Fruit fly (Drosophila melanogaster) whole organism, prepupa: ENCODE measurements around the gene CG33325.

Experiments used
- Blimp-1 ChIP-seq: fragments of 200-800 bp; sonication (Bioruptor generic); optimal IDR thresholded peaks from 3 replicates; lab custom pipeline; 2017; ENCODE audit warnings: missing biosample characterization, missing genetic modification characterization, mild to moderate bottlenecking, moderate library complexity, missing genetic modification reagents
- CG10631 ChIP-seq: fragments of 200-800 bp; sonication (Bioruptor generic); optimal IDR thresholded peaks from 2 replicates; lab custom pipeline; 2016; ENCODE audit warnings: missing biosample characterization, missing genetic modification characterization
- CG10669 ChIP-seq: fragments of 200-800 bp; sonication (Bioruptor generic); optimal IDR thresholded peaks from 3 replicates; lab custom pipeline; 2018; ENCODE audit warnings: missing biosample characterization, mild to moderate bottlenecking, missing genetic modification characterization, moderate library complexity
- CG11762 ChIP-seq: fragments of 200-800 bp; sonication (Bioruptor generic); optimal IDR thresholded peaks from 3 replicates; lab custom pipeline; 2016; ENCODE audit warnings: missing biosample characterization, missing genetic modification characterization; ENCODE audit not compliant: insufficient read depth
- CG11902 ChIP-seq: fragments of 200-800 bp; sonication (Bioruptor generic); optimal IDR thresholded peaks from 3 replicates; lab custom pipeline; 2016; ENCODE audit warnings: missing biosample characterization, missing genetic modification characterization
- CG15336 ChIP-seq: fragments of 200-800 bp; sonication (Bioruptor generic); IDR thresholded peaks from 2 replicates; pipeline ENCODE4 v1.3.6; 2022; ENCODE audit warnings: missing biosample characterization, missing genetic modification characterization
- CG1621 ChIP-seq: fragments of 200-800 bp; sonication (Bioruptor generic); optimal IDR thresholded peaks from 3 replicates; lab custom pipeline; 2018; ENCODE audit warnings: missing biosample characterization, mild to moderate bottlenecking, missing genetic modification characterization
- CG16779 ChIP-seq: fragments of 200-800 bp; sonication (Bioruptor generic); optimal IDR thresholded peaks from 3 replicates; lab custom pipeline; 2017; ENCODE audit warnings: missing biosample characterization, mild to moderate bottlenecking, missing genetic modification characterization
- CG31627 ChIP-seq: fragments of 200-800 bp; sonication (Bioruptor generic); optimal IDR thresholded peaks from 3 replicates; lab custom pipeline; 2016; ENCODE audit warnings: missing biosample characterization, missing genetic modification characterization
- CG32006 ChIP-seq: fragments of 200-800 bp; sonication (Bioruptor generic); optimal IDR thresholded peaks from 3 replicates; lab custom pipeline; 2017; ENCODE audit warnings: missing biosample characterization, mild to moderate bottlenecking, missing genetic modification characterization
- CG34406 ChIP-seq: fragments of 200-800 bp; sonication (Bioruptor generic); optimal IDR thresholded peaks from 3 replicates; lab custom pipeline; 2016; ENCODE audit warnings: missing biosample characterization, missing genetic modification characterization
- CG4318 ChIP-seq: fragments of 200-800 bp; sonication (Bioruptor generic); optimal IDR thresholded peaks from 3 replicates; lab custom pipeline; 2017; ENCODE audit warnings: missing biosample characterization, mild to moderate bottlenecking, missing genetic modification characterization
- CG6163 ChIP-seq: fragments of 200-800 bp; sonication (Bioruptor generic); IDR thresholded peaks from 3 replicates; pipeline ENCODE4 v1.3.6; 2022; ENCODE audit warnings: missing biosample characterization, missing genetic modification characterization
- CG6792 ChIP-seq: fragments of 200-800 bp; sonication (Bioruptor generic); optimal IDR thresholded peaks from 3 replicates; lab custom pipeline; 2016; ENCODE audit warnings: missing biosample characterization, missing genetic modification characterization
- CG6808 ChIP-seq: fragments of 200-800 bp; sonication (Bioruptor generic); optimal IDR thresholded peaks from 3 replicates; lab custom pipeline; 2017; ENCODE audit warnings: missing biosample characterization, missing genetic modification characterization, mild to moderate bottlenecking, moderate library complexity, missing genetic modification reagents
- CG6854 ChIP-seq: fragments of 200-800 bp; sonication (Bioruptor generic); optimal IDR thresholded peaks from 2 replicates; lab custom pipeline; 2017; ENCODE audit warnings: missing biosample characterization, mild to moderate bottlenecking, missing genetic modification characterization
- CG7368 ChIP-seq: fragments of 200-800 bp; sonication (Bioruptor generic); optimal IDR thresholded peaks from 3 replicates; lab custom pipeline; 2016; ENCODE audit warnings: missing biosample characterization, missing genetic modification characterization
- CG8119 ChIP-seq: fragments of 200-800 bp; sonication (Bioruptor generic); IDR thresholded peaks from 3 replicates; pipeline ENCODE4 v1.3.6; 2022; ENCODE audit warnings: missing biosample characterization, missing genetic modification characterization
- CG9139 ChIP-seq: fragments of 200-800 bp; sonication (Bioruptor generic); optimal IDR thresholded peaks from 3 replicates; lab custom pipeline; 2017; ENCODE audit warnings: missing biosample characterization, mild to moderate bottlenecking, missing genetic modification characterization
- Eip75B ChIP-seq: fragments of 200-800 bp; sonication (Bioruptor generic); optimal IDR thresholded peaks from 3 replicates; lab custom pipeline; 2016; ENCODE audit warnings: missing biosample characterization, missing genetic modification characterization
- Eip78C ChIP-seq: fragments of 200-800 bp; sonication (Bioruptor generic); peaks from one replicate; lab custom pipeline; 2016; ENCODE audit warnings: missing biosample characterization, missing genetic modification characterization
- Ets21C ChIP-seq: fragments of 200-800 bp; sonication (Bioruptor generic); optimal IDR thresholded peaks from 3 replicates; lab custom pipeline; 2016; ENCODE audit warnings: missing biosample characterization, missing genetic modification characterization
- Ets96B ChIP-seq: fragments of 200-800 bp; optimal IDR thresholded peaks from 2 replicates; lab custom pipeline; 2019; ENCODE audit warnings: missing biosample characterization, mild to moderate bottlenecking, missing genetic modification characterization, moderate library complexity
- Gug ChIP-seq: fragments of 200-800 bp; sonication (Bioruptor generic); IDR thresholded peaks from 2 replicates; pipeline ENCODE4 v1.3.6; 2022; ENCODE audit warnings: missing biosample characterization, missing genetic modification characterization
- Hr38 ChIP-seq: sonication (Bioruptor generic); optimal IDR thresholded peaks from 2 replicates; lab custom pipeline; 2016; ENCODE audit warnings: missing biosample characterization, missing genetic modification characterization
- Hr39 ChIP-seq: fragments of 200-800 bp; sonication (Bioruptor generic); optimal IDR thresholded peaks from 2 replicates; lab custom pipeline; 2016; ENCODE audit warnings: missing biosample characterization, missing genetic modification characterization
- Hr4 ChIP-seq: fragments of 200-800 bp; sonication (Bioruptor generic); optimal IDR thresholded peaks from 3 replicates; lab custom pipeline; 2016; ENCODE audit warnings: missing biosample characterization, missing genetic modification characterization
- Lpt ChIP-seq: fragments of 200-800 bp; sonication (Bioruptor generic); optimal IDR thresholded peaks from 3 replicates; lab custom pipeline; 2016; ENCODE audit warnings: missing biosample characterization, missing genetic modification characterization
- Met ChIP-seq: fragments of 200-800 bp; sonication (Bioruptor generic); optimal IDR thresholded peaks from 3 replicates; lab custom pipeline; 2016; ENCODE audit warnings: missing biosample characterization, missing genetic modification characterization
- OdsH ChIP-seq: fragments of 200-800 bp; sonication (Bioruptor generic); optimal IDR thresholded peaks from 3 replicates; lab custom pipeline; 2016; ENCODE audit warnings: missing biosample characterization, missing genetic modification characterization
- Smox ChIP-seq: fragments of 200-800 bp; sonication (Bioruptor generic); optimal IDR thresholded peaks from 3 replicates; lab custom pipeline; 2016; ENCODE audit warnings: missing biosample characterization, missing genetic modification characterization
- Sox102F ChIP-seq: fragments of 200-800 bp; sonication (Bioruptor generic); optimal IDR thresholded peaks from 2 replicates; lab custom pipeline; 2016; ENCODE audit warnings: missing biosample characterization, mild to moderate bottlenecking, missing genetic modification characterization
- Sox14 ChIP-seq: fragments of 200-800 bp; sonication (Bioruptor generic); optimal IDR thresholded peaks from 3 replicates; lab custom pipeline; 2016; ENCODE audit warnings: missing biosample characterization, missing genetic modification characterization
- achi ChIP-seq: fragments of 200-800 bp; sonication (Bioruptor generic); optimal IDR thresholded peaks from 3 replicates; lab custom pipeline; 2016; ENCODE audit warnings: missing biosample characterization, missing genetic modification characterization
- cyc ChIP-seq: fragments of 200-800 bp; sonication (Bioruptor generic); optimal IDR thresholded peaks from 3 replicates; lab custom pipeline; 2016; ENCODE audit warnings: missing biosample characterization, missing genetic modification characterization
- dac ChIP-seq: fragments of 200-800 bp; sonication (Bioruptor generic); optimal IDR thresholded peaks from 2 replicates; lab custom pipeline; 2017; ENCODE audit warnings: missing biosample characterization, mild to moderate bottlenecking, missing genetic modification characterization
- dsx ChIP-seq: fragments of 200-800 bp; optimal IDR thresholded peaks from 3 replicates; lab custom pipeline; 2019; ENCODE audit warnings: missing biosample characterization, mild to moderate bottlenecking, missing genetic modification characterization, moderate library complexity; ENCODE audit not compliant: poor library complexity, severe bottlenecking
- eg ChIP-seq: fragments of 200-800 bp; sonication (Bioruptor generic); IDR thresholded peaks from 3 replicates; pipeline ENCODE4 v1.3.6; 2022; ENCODE audit warnings: missing biosample characterization, missing genetic modification characterization
- esn ChIP-seq: fragments of 200-800 bp; sonication (Bioruptor generic); optimal IDR thresholded peaks from 2 replicates; lab custom pipeline; 2016; ENCODE audit warnings: missing biosample characterization, mild to moderate bottlenecking, missing genetic modification characterization, moderate library complexity
- fd85E ChIP-seq: fragments of 200-800 bp; sonication (Bioruptor generic); optimal IDR thresholded peaks from 3 replicates; lab custom pipeline; 2016; ENCODE audit warnings: missing biosample characterization, missing genetic modification characterization
- fkh ChIP-seq: fragments of 200-800 bp; sonication (Bioruptor generic); optimal IDR thresholded peaks from 3 replicates; lab custom pipeline; 2017; ENCODE audit warnings: missing biosample characterization, mild to moderate bottlenecking, missing genetic modification characterization, moderate library complexity
- lz ChIP-seq: fragments of 200-800 bp; sonication (Bioruptor generic); optimal IDR thresholded peaks from 3 replicates; lab custom pipeline; 2016; ENCODE audit warnings: missing biosample characterization, missing genetic modification characterization
- net ChIP-seq: fragments of 200-800 bp; sonication (Bioruptor generic); optimal IDR thresholded peaks from 3 replicates; lab custom pipeline; 2016; ENCODE audit warnings: missing biosample characterization, missing genetic modification characterization
- pdm3 ChIP-seq: fragments of 200-800 bp; sonication (Bioruptor generic); optimal IDR thresholded peaks from 3 replicates; lab custom pipeline; 2016; ENCODE audit warnings: missing biosample characterization, missing genetic modification characterization
- salr ChIP-seq, 2 experiments: fragments of 200-800 bp; sonication (Bioruptor generic); optimal IDR thresholded peaks; 3 replicates each; lab custom pipeline; 2016 to 2018; ENCODE audit warnings: missing biosample characterization in 2 of 2, missing genetic modification characterization in 2 of 2, mild to moderate bottlenecking in 1 of 2
- spab ChIP-seq: fragments of 200-800 bp; sonication (Bioruptor generic); optimal IDR thresholded peaks from 2 replicates; lab custom pipeline; 2017; ENCODE audit warnings: missing biosample characterization, mild to moderate bottlenecking, missing genetic modification characterization, missing genetic modification reagents
- ss ChIP-seq, 2 experiments: fragments of 200-800 bp; sonication (Bioruptor generic); optimal IDR thresholded peaks; 2 replicates in 1 of 2; 3 replicates in 1 of 2; lab custom pipeline; 2017 to 2018; ENCODE audit warnings: mild to moderate bottlenecking in 2 of 2, missing biosample characterization in 2 of 2, missing genetic modification characterization in 2 of 2, moderate library complexity in 1 of 2
- svp ChIP-seq: fragments of 200-800 bp; sonication (Bioruptor generic); peaks from one replicate; lab custom pipeline; 2016; ENCODE audit warnings: missing biosample characterization, missing genetic modification characterization
- topi ChIP-seq: fragments of 200-800 bp; sonication (Bioruptor generic); optimal IDR thresholded peaks from 3 replicates; lab custom pipeline; 2016; ENCODE audit warnings: missing biosample characterization, missing genetic modification characterization

CG33325 gene

DNA sequence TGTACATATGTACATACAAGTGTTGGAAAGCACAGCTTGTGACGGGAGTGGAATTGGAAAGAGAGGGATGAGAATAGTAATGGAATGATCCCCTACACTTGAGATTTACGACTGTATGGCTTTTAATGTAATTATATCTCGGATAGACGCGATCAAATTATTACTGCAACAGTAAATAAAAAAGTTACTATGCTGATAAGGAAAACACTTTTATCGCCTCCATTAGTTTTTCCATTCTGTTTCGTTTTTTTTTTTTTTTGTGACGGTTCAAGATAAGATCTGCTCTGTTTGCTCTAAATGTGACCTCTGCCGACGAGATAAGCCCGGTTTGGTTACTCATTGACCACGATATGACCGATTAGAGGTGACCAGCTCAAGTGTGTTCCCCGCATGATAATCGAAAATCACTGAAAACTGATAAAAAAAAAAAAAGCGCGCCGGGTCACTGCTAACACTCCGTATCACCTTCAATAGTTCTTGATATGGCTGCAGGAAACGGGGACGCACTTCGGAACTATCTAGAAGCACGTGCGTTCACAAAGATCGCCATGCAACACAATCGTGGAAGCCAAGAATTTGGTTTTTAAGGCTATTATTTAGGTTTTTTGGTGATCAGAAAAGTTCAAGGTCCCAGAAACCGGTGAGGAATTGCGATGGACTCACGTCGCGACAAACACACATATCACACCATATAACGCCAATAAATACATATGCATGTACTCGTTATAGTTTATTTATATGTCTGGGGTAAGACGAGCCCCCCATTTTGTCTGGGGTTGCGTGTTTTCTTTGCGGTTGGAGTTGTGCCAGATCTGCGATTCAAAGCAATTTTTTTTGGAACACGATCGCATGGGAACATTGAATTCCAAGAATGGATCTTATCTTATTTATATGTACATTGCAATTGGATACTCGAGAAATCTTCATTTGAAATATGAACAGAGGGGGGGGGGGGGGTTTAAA is 9.0 kb downstream of the CG33325 start, which contains the start of gene p:
Gene p, minus strand, starts transcription at position 156 of the 963 bp plus-strand sequence.
- TF ChIP-seq CG11902: peak; percentile 22
- TF ChIP-seq Hr38 (GFP tag; lab: Kevin White, UChicago): no peak
- TF ChIP-seq CG15336 (GFP tag; lab: Robert Waterston, UW): 0 out of 2 replicates have a peak, but pooled peaks have one; percentile 32
- TF ChIP-seq CG10631 (GFP tag; lab: Kevin White, UChicago): peak; percentile 32
- TF ChIP-seq CG16779: peak; percentile 33
- TF ChIP-seq Blimp-1: no peak
- peak; percentile 49 for TF ChIP-seq Hr39 (GFP tag; lab: Kevin White, UChicago)
- peak; percentile 55 for TF ChIP-seq topi
- no peak for TF ChIP-seq CG6854 (GFP tag; lab: Kevin White, UChicago)
- TF ChIP-seq OdsH (GFP tag; lab: Kevin White, UChicago): peak; percentile 69
- peak; percentile 66; the same call in 2 of the 3 replicates for TF ChIP-seq eg (GFP tag; lab: Robert Waterston, UW)
- TF ChIP-seq CG6792: peak; percentile 50
- peak; percentile 80 for TF ChIP-seq fkh (GFP tag; lab: Kevin White, UChicago)
- peak; percentile 71 for TF ChIP-seq achi (GFP tag; lab: Kevin White, UChicago)
- TF ChIP-seq Eip75B (GFP tag; lab: Kevin White, UChicago): peak; percentile 58
- peak; percentile 47 for TF ChIP-seq lz (GFP tag; lab: Kevin White, UChicago)
- no peak for TF ChIP-seq CG4318 (GFP tag; lab: Kevin White, UChicago)
- TF ChIP-seq spab (GFP tag; lab: Kevin White, UChicago): no peak
- TF ChIP-seq Ets96B (tag; lab: Kevin White, UChicago): no peak
- peak; percentile 47 for TF ChIP-seq esn (GFP tag; lab: Kevin White, UChicago)
- TF ChIP-seq CG6163 (GFP tag; lab: Robert Waterston, UW): peak; percentile 49; the same call in 2 of the 3 replicates
- peak; percentile 40 for TF ChIP-seq Smox (GFP tag; lab: Kevin White, UChicago)
- TF ChIP-seq Sox102F: peak; percentile 58
- TF ChIP-seq dsx: no peak
- TF ChIP-seq Sox14 (GFP tag; lab: Kevin White, UChicago): peak; percentile 61
- peak in 1 of 2 experiments; percentile 66 for TF ChIP-seq ss (GFP tag; optimal IDR thresholded peaks at IDR 0.05; lab: Kevin White, UChicago)
- TF ChIP-seq Eip78C (GFP tag; lab: Kevin White, UChicago): peak; percentile 87
- TF ChIP-seq CG9139 (GFP tag; lab: Kevin White, UChicago): no peak
- peak; percentile 27; the same call in 1 of the 2 replicates for TF ChIP-seq Gug
- TF ChIP-seq Met (GFP tag; lab: Kevin White, UChicago): peak; percentile 63
- TF ChIP-seq Ets21C (GFP tag; lab: Kevin White, UChicago): no peak
- TF ChIP-seq CG11762: peak; percentile 37
- peak; percentile 54 for TF ChIP-seq net (GFP tag; lab: Kevin White, UChicago)
- TF ChIP-seq CG6808: peak; percentile 28
- peak; percentile 67 for TF ChIP-seq CG8119
- TF ChIP-seq CG31627 (GFP tag; lab: Kevin White, UChicago): peak; percentile 53
- peak; percentile 46 for TF ChIP-seq Hr4 (GFP tag; lab: Kevin White, UChicago)
- peak; percentile 92 for TF ChIP-seq svp (GFP tag; lab: Kevin White, UChicago)
- TF ChIP-seq fd85E (GFP tag; lab: Kevin White, UChicago): no peak
- peak; percentile 51 for TF ChIP-seq CG32006
- peak; percentile 60 for TF ChIP-seq cyc (GFP tag; lab: Kevin White, UChicago)
- TF ChIP-seq pdm3 (GFP tag; lab: Kevin White, UChicago): peak; percentile 61
- TF ChIP-seq CG34406 (GFP tag; lab: Kevin White, UChicago): peak; percentile 37
- no peak for TF ChIP-seq dac
- peak; percentile 37 for TF ChIP-seq CG10669 (GFP tag; lab: Kevin White, UChicago)
- peak; percentile 5 for TF ChIP-seq CG1621 (tag; lab: Kevin White, UChicago)
- TF ChIP-seq CG7368 (GFP tag; lab: Kevin White, UChicago): peak; percentile 73
- peak; percentile 15 to 33 for TF ChIP-seq salr (GFP tag; optimal IDR thresholded peaks at IDR 0.05; lab: Kevin White, UChicago)
- peak; percentile 44 for TF ChIP-seq Lpt (GFP tag; lab: Kevin White, UChicago)
